Worm (Caenorhabditis elegans) whole organism, midembryonic: ENCODE data around the gene col-185.
A peak's percentile ranks its signal among the peaks of the same experiment; 100 is the strongest.

Source experiments
- T22C8.4 ChIP-seq: fragments of 200-800 bp; sonication (Bioruptor generic); IDR thresholded peaks from 2 replicates; pipeline ENCODE4 v1.3.6; 2022; ENCODE audit warnings: missing genetic modification characterization, missing compliant biosample characterization
- cog-1 ChIP-seq: sonication (generic microtip); optimal IDR thresholded peaks from 2 replicates; lab custom pipeline; 2016; ENCODE audit warnings: missing genetic modification characterization, missing compliant biosample characterization
- flt-1 ChIP-seq: fragments of 200-800 bp; sonication (Bioruptor generic); IDR thresholded peaks from 2 replicates; pipeline ENCODE4 v1.3.6; 2022; ENCODE audit warnings: missing genetic modification characterization, missing compliant biosample characterization
- klf-2 ChIP-seq: fragments of 200-800 bp; sonication (Bioruptor generic); conservative IDR thresholded peaks from 2 replicates; pipeline ENCODE4 v1.3.6; 2022; ENCODE audit warnings: missing genetic modification reagents, missing genetic modification characterization, missing compliant biosample characterization
- med-1 ChIP-seq: sonication (generic microtip); optimal IDR thresholded peaks from 2 replicates; lab custom pipeline; 2017; ENCODE audit warnings: missing genetic modification characterization, mild to moderate bottlenecking, missing compliant biosample characterization, antibody characterized with exemption, missing genetic modification reagents; ENCODE audit not compliant: insufficient read depth
- ref-1 ChIP-seq: fragments of 200-800 bp; sonication (Bioruptor generic); conservative IDR thresholded peaks from 2 replicates; pipeline ENCODE4 v1.3.6; 2022; ENCODE audit warnings: missing genetic modification reagents, missing genetic modification characterization, missing compliant biosample characterization
- tab-1 ChIP-seq: fragments of 200-800 bp; sonication (Bioruptor generic); IDR thresholded peaks from 2 replicates; pipeline ENCODE4 v1.3.6; 2022; ENCODE audit warnings: missing genetic modification characterization, missing compliant biosample characterization
- ztf-23 ChIP-seq: fragments of 200-800 bp; sonication (Bioruptor generic); IDR thresholded peaks from 2 replicates; pipeline ENCODE4 v1.3.6; 2022; ENCODE audit warnings: missing genetic modification reagents, missing genetic modification characterization, missing compliant biosample characterization
- ztf-29 ChIP-seq: fragments of 200-800 bp; sonication (Bioruptor generic); IDR thresholded peaks from 2 replicates; pipeline ENCODE4 v1.3.6; 2022; ENCODE audit warnings: missing genetic modification reagents, missing genetic modification characterization, missing compliant biosample characterization

Gene col-185

DNA sequence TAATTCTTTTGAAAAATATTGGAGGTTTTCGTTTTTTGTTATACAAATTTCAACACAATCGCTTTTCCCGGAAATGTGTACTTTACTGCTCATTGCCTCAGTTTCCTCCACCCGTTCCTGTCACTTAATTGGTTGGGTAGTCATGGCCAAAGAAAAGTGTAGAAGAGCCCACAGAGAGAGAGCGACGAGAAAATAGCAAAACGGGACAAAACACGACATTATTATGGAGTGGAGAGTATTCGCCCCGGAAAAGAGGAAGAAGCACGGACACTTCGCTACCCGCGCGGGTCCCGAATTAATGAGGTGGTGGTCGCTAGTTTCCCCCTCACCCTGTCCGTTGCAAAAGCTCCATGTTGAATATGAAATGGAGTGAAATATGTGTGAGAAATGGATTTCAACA, 7.1 kb downstream of the col-185 start:
- TF ChIP-seq flt-1 (GFP tag; lab: Robert Waterston, UW) (peak; percentile 19; the same call in 1 of the 2 replicates), tab-1 (GFP tag; lab: Robert Waterston, UW) (no peak), ztf-29 (GFP tag; lab: Robert Waterston, UW) (no peak)

DNA sequence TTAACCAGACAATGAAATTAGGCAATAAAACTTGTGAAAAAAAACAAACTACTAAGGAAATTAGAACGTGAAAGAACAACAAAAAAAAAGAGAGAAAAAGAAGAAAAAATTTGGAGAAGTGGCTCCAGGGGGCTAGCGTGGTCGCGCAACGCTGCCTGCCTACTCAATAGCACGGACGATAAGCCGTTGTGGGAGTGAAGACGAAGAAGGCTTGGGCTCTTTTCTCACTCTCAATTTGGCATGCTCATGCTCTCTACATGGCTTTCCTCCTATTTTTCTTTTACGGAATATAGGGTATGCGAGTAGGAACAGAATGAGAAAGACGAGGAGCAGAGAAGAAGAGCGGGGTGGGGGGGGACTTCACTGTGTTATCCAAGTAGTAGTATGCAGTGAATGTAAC, 8.6 kb downstream of the col-185 start:
- TF ChIP-seq klf-2 (GFP tag; lab: Robert Waterston, UW) (no peak), cog-1 (tag; lab: Kevin White, UChicago) (peak; percentile 17), ztf-23 (GFP tag; lab: Robert Waterston, UW) (peak; percentile 34; the same call in 1 of the 2 replicates)

DNA sequence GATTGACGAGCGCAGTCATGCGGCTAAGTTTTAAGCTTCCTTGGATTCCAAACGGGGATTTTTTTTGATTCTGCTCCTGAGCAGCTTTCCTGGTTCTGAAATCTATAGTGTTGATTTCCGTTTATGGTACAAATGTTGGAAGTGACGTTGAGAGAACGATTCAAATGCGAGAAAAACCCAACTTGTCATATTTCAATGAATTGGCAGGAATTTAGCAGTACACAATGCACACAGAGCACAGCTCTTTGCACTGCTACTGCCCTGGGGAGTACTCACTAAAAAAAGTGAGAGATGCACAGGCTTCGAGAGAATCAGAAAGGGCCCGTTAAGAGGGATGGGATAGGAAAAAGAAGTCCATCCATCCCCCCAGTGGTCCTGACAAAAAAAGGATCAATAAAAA, 10.3 kb downstream of the col-185 start, which contains the start of gene sad-1:
sad-1 (minus strand) TSS at position 101 of the 400 bp plus-strand sequence.
- TF ChIP-seq tab-1 (GFP tag; lab: Robert Waterston, UW): no peak
- TF ChIP-seq ztf-23 (GFP tag; lab: Robert Waterston, UW): no peak
- TF ChIP-seq ref-1: no peak
- TF ChIP-seq cog-1 (tag; lab: Kevin White, UChicago): no peak
- no peak for TF ChIP-seq klf-2 (GFP tag; lab: Robert Waterston, UW)
- TF ChIP-seq med-1 (GFP tag; lab: Kevin White, UChicago): no peak
- no peak for TF ChIP-seq ztf-29 (GFP tag; lab: Robert Waterston, UW)
- no peak for TF ChIP-seq T22C8.4 (GFP tag; lab: Robert Waterston, UW)
- TF ChIP-seq flt-1 (GFP tag; lab: Robert Waterston, UW): no peak

DNA sequence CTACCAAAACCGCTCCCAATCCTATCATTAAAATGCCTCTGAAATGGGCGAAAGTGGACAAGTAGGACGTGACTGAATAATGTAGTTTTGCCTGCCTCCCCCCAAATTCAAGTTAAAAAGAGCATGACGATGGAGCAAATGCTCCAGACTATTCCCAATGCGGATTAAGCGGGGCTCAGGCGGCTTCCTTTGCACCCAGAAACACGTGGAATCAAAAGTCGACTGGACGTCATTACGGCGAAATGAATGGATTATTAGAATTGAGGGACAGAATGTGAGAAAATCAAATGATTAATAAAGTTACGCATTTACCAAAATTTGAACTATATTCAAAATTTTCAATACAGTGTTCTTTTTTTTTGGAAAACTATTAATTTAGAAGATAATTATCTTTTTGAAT, 11.0 kb downstream of the col-185 start:
- TF ChIP-seq flt-1 (GFP tag; lab: Robert Waterston, UW): no peak

- no peak for TF ChIP-seq ztf-29 (GFP tag; lab: Robert Waterston, UW)
Measured at ce11 chrX:13499098-13499497, 11.8 kb downstream of the col-185 start.

- TF ChIP-seq klf-2 (GFP tag; lab: Robert Waterston, UW): no peak
- TF ChIP-seq T22C8.4 (GFP tag; lab: Robert Waterston, UW): no peak
- TF ChIP-seq tab-1 (GFP tag; lab: Robert Waterston, UW): no peak
- TF ChIP-seq ztf-29 (GFP tag; lab: Robert Waterston, UW): no peak
- TF ChIP-seq ref-1: no peak
- TF ChIP-seq cog-1 (tag; lab: Kevin White, UChicago): no peak
- TF ChIP-seq ztf-23 (GFP tag; lab: Robert Waterston, UW): no peak
- TF ChIP-seq flt-1 (GFP tag; lab: Robert Waterston, UW): no peak
- no peak for TF ChIP-seq med-1 (GFP tag; lab: Kevin White, UChicago)
Measured at ce11 chrX:13493762-13494161, 17.1 kb downstream of the col-185 start.

DNA sequence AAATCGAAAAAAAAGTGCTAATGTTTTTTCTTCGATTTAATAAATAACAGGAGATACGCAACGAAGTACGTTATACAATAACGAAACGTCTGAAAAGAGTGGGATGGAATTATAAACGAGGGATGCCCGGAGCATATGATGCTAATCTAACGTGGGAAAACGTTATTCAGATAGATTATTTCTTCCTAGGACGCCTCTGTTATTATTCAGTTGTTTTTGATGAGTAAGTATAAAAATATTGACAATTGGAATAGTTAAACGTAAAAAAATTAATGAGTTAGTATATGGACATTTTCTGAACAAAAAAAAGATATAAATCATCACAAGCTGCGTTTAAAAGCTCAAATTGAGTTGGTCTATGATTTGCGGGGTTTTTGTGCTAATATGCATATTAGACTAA, 26.1 kb downstream of the col-185 start, which contains the start of gene srd-51:
srd-51 (minus strand) TSS at position 101 of the 400 bp plus-strand sequence.
- no peak for TF ChIP-seq med-1 (GFP tag; lab: Kevin White, UChicago)
- TF ChIP-seq flt-1 (GFP tag; lab: Robert Waterston, UW): no peak
- no peak for TF ChIP-seq ref-1
- TF ChIP-seq T22C8.4 (GFP tag; lab: Robert Waterston, UW): no peak
- no peak for TF ChIP-seq klf-2 (GFP tag; lab: Robert Waterston, UW)
- TF ChIP-seq tab-1 (GFP tag; lab: Robert Waterston, UW): no peak
- no peak for TF ChIP-seq ztf-29 (GFP tag; lab: Robert Waterston, UW)
- no peak for TF ChIP-seq cog-1 (tag; lab: Kevin White, UChicago)
- TF ChIP-seq ztf-23 (GFP tag; lab: Robert Waterston, UW): no peak

DNA sequence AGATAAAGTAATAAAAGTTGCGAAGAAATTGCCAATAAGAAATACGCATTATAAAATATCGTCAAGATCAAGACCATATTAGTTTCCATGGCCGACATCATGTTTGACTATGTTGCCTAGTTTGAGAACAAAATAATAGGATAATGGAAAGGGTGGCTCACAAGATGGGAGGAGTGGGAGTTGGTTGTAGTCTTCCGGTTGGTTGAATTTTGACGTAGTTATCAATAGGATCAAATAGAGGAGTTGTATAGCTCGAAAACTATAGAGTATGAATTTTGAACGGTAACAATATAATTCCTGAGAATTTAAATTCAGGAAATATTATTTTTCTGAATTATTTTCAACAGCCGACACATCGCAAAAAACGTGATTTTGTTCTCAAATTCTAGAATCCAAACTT, 29.2 kb downstream of the col-185 start, which contains the start of gene srd-50:
srd-50 (minus strand) TSS at position 101 of the 400 bp plus-strand sequence.
- TF ChIP-seq ztf-29 (GFP tag; lab: Robert Waterston, UW) (no peak), klf-2 (GFP tag; lab: Robert Waterston, UW) (no peak), med-1 (GFP tag; lab: Kevin White, UChicago) (no peak), flt-1 (GFP tag; lab: Robert Waterston, UW) (no peak), cog-1 (tag; lab: Kevin White, UChicago) (no peak), T22C8.4 (GFP tag; lab: Robert Waterston, UW) (no peak), tab-1 (GFP tag; lab: Robert Waterston, UW) (no peak), ztf-23 (GFP tag; lab: Robert Waterston, UW) (no peak)

DNA sequence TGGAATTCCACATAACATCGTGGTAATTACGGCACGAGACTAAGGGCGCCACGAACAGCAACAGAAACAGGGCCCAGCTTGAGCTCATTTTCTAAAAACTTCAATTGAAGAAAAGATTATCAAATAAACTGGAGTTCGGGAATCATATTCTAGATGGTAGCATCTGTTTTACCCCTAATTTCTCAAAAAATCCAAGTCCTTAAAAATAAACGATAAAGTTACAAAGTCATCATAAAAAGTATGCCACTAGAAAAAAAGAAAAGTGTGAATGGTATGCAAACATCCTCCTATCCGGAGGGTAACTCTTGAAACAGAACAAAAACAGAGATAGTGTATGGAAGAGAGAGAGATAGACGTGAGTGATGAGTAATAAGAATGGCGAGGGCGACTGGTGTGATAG, 33.5 kb downstream of the col-185 start, which contains the start of gene efn-3:
efn-3 (minus strand) TSS at position 101 of the 400 bp plus-strand sequence.
- no peak for TF ChIP-seq T22C8.4 (GFP tag; lab: Robert Waterston, UW)
- no peak for TF ChIP-seq flt-1 (GFP tag; lab: Robert Waterston, UW)
- no peak for TF ChIP-seq cog-1 (tag; lab: Kevin White, UChicago)
- no peak for TF ChIP-seq ztf-23 (GFP tag; lab: Robert Waterston, UW)
- TF ChIP-seq klf-2 (GFP tag; lab: Robert Waterston, UW): no peak
- no peak for TF ChIP-seq ztf-29 (GFP tag; lab: Robert Waterston, UW)
- no peak for TF ChIP-seq ref-1
- TF ChIP-seq med-1 (GFP tag; lab: Kevin White, UChicago): no peak
- no peak for TF ChIP-seq tab-1 (GFP tag; lab: Robert Waterston, UW)

DNA sequence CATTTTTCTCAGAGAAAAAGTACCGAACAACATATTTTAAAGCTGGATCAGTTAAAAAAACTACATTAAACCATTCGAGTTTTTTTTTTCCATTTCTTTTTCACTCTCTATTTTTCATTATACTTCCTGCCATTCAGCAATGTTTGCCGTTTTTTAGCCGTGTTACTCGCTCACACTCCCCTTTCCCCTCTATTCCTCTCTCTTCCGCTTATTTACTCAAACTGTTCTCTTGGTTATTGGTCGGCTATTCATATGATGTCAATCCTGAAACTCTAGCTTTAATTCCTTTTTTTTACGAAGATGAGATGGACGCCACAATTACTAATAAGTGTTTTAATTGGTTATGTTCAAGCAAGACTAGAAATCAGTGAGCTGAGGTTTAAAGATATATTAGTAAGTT, 39.0 kb downstream of the col-185 start, which contains the start of gene tre-4:
tre-4 (plus strand) TSS at position 301 of the 400 bp plus-strand sequence.
- TF ChIP-seq ztf-29 (GFP tag; lab: Robert Waterston, UW): no peak
- no peak for TF ChIP-seq flt-1 (GFP tag; lab: Robert Waterston, UW)
- no peak for TF ChIP-seq T22C8.4 (GFP tag; lab: Robert Waterston, UW)
- TF ChIP-seq cog-1 (tag; lab: Kevin White, UChicago): no peak
- no peak for TF ChIP-seq tab-1 (GFP tag; lab: Robert Waterston, UW)
- TF ChIP-seq ref-1: no peak
- TF ChIP-seq ztf-23 (GFP tag; lab: Robert Waterston, UW): no peak
- no peak for TF ChIP-seq med-1 (GFP tag; lab: Kevin White, UChicago)
- no peak for TF ChIP-seq klf-2 (GFP tag; lab: Robert Waterston, UW)
